Worm (Caenorhabditis elegans) whole organism, L1 larva: ENCODE data around the gene clec-62.

Experiments used
- C16A3.4 ChIP-seq: fragments of 150-350 bp; optimal IDR thresholded peaks from 2 replicates; lab custom pipeline; 2014; ENCODE audit warnings: missing biosample characterization, missing genetic modification characterization
- F16B12.6 ChIP-seq: fragments of 150-350 bp; optimal IDR thresholded peaks from 2 replicates; lab custom pipeline; 2014; ENCODE audit warnings: missing biosample characterization, missing genetic modification characterization
- alr-1 ChIP-seq: fragments of 200-800 bp; sonication (Bioruptor generic); optimal IDR thresholded peaks from 2 replicates; lab custom pipeline; 2018; ENCODE audit warnings: borderline replicate concordance, mild to moderate bottlenecking, missing genetic modification characterization, missing compliant biosample characterization
- aly-2 ChIP-seq: fragments of 150-350 bp; optimal IDR thresholded peaks from 2 replicates; lab custom pipeline; 2014; ENCODE audit warnings: missing biosample characterization, missing genetic modification characterization
- blmp-1 ChIP-seq: fragments of 150-350 bp; optimal IDR thresholded peaks from 2 replicates; lab custom pipeline; 2014; ENCODE audit warnings: missing biosample characterization, missing genetic modification characterization
- ceh-63 ChIP-seq: fragments of 200-800 bp; sonication (Bioruptor generic); optimal IDR thresholded peaks from 2 replicates; lab custom pipeline; 2018; ENCODE audit warnings: mild to moderate bottlenecking, missing genetic modification characterization, missing compliant biosample characterization
- ceh-82 ChIP-seq, 3 experiments: fragments of 150-350 bp in 1 of 3; sonication (generic microtip) in 2 of 3; optimal IDR thresholded peaks; 2 replicates each; lab custom pipeline; 2014 to 2017; ENCODE audit warnings: missing biosample characterization in 3 of 3, missing genetic modification characterization in 3 of 3
- ceh-88 ChIP-seq: fragments of 200-800 bp; sonication (Bioruptor generic); IDR thresholded peaks from 2 replicates; pipeline ENCODE4 v1.3.6; 2022; ENCODE audit warnings: missing genetic modification characterization, missing compliant biosample characterization
- ces-1 ChIP-seq: fragments of 150-350 bp; optimal IDR thresholded peaks from 2 replicates; lab custom pipeline; 2014; ENCODE audit warnings: missing biosample characterization, missing genetic modification reagents, missing genetic modification characterization
- dpl-1 ChIP-seq, 3 experiments: fragments of 150-350 bp in 2 of 3; sonication (generic microtip) in 1 of 3; optimal IDR thresholded peaks; 2 replicates each; lab custom pipeline; 2014 to 2017; ENCODE audit warnings: missing biosample characterization in 3 of 3, missing genetic modification characterization in 3 of 3, missing genetic modification reagents in 3 of 3
- dsc-1 ChIP-seq: sonication (generic microtip); optimal IDR thresholded peaks from 2 replicates; lab custom pipeline; 2016; ENCODE audit warnings: mild to moderate bottlenecking, missing genetic modification characterization, missing compliant biosample characterization
- efl-3 ChIP-seq: fragments of 200-800 bp; sonication (Bioruptor generic); optimal IDR thresholded peaks from 2 replicates; lab custom pipeline; 2018; ENCODE audit warnings: mild to moderate bottlenecking, missing genetic modification characterization, missing compliant biosample characterization
- elt-2 ChIP-seq: sonication (generic microtip); optimal IDR thresholded peaks from 2 replicates; lab custom pipeline; 2016; ENCODE audit warnings: missing genetic modification characterization, mild to moderate bottlenecking, inconsistent platforms, missing compliant biosample characterization, missing genetic modification reagents
- elt-3 ChIP-seq, 6 experiments: fragments of 150-350 bp in 1 of 6; sonication (generic microtip); optimal IDR thresholded peaks; 2 replicates each; lab custom pipeline; 2017 to 2018; ENCODE audit warnings: missing biosample characterization in 6 of 6, missing genetic modification characterization in 6 of 6, inconsistent platforms in 1 of 6
- fkh-10 ChIP-seq: sonication (generic microtip); optimal IDR thresholded peaks from 2 replicates; lab custom pipeline; 2017; ENCODE audit warnings: missing biosample characterization, missing genetic modification reagents, missing genetic modification characterization
- fos-1 ChIP-seq: fragments of 150-350 bp; optimal IDR thresholded peaks from 2 replicates; lab custom pipeline; 2014; ENCODE audit warnings: missing biosample characterization, missing genetic modification characterization
- grh-1 ChIP-seq: fragments of 200-800 bp; sonication (Bioruptor generic); IDR thresholded peaks from 2 replicates; pipeline ENCODE4 v1.3.6; 2022; ENCODE audit warnings: missing genetic modification reagents, missing genetic modification characterization, missing compliant biosample characterization
- hlh-17 ChIP-seq: fragments of 200-800 bp; sonication (Bioruptor generic); optimal IDR thresholded peaks from 2 replicates; lab custom pipeline; 2018; ENCODE audit warnings: missing genetic modification characterization, mild to moderate bottlenecking, missing compliant biosample characterization, moderate library complexity, borderline replicate concordance
- hlh-4 ChIP-seq: sonication (generic microtip); optimal IDR thresholded peaks from 2 replicates; lab custom pipeline; 2016; ENCODE audit warnings: mild to moderate bottlenecking, missing genetic modification characterization, missing compliant biosample characterization
- hpl-2 ChIP-seq: fragments of 150-350 bp; optimal IDR thresholded peaks from 2 replicates; lab custom pipeline; 2014; ENCODE audit warnings: missing biosample characterization, missing genetic modification reagents, missing genetic modification characterization
- isw-1 ChIP-seq: fragments of 200-800 bp; sonication (Bioruptor generic); IDR thresholded peaks from 2 replicates; pipeline ENCODE4 v1.3.6; 2022; ENCODE audit warnings: missing genetic modification characterization, missing compliant biosample characterization
- lin-14 ChIP-seq: fragments of 200-800 bp; sonication (Bioruptor generic); optimal IDR thresholded peaks from 2 replicates; lab custom pipeline; 2018; ENCODE audit warnings: mild to moderate bottlenecking, missing genetic modification characterization, moderate library complexity, missing compliant biosample characterization
- lin-35 ChIP-seq, 2 experiments: fragments of 150-350 bp; optimal IDR thresholded peaks; 2 replicates each; lab custom pipeline; 2014; ENCODE audit warnings: missing biosample characterization in 2 of 2, missing genetic modification characterization in 2 of 2, missing genetic modification reagents in 2 of 2
- lsy-2 ChIP-seq, 2 experiments: fragments of 150-350 bp; optimal IDR thresholded peaks; 2 replicates each; lab custom pipeline; 2014; ENCODE audit warnings: missing biosample characterization in 2 of 2, missing genetic modification characterization in 2 of 2
- mab-9 ChIP-seq: fragments of 200-800 bp; sonication (Bioruptor generic); IDR thresholded peaks from 2 replicates; pipeline ENCODE4 v1.3.6; 2022; ENCODE audit warnings: missing genetic modification reagents, missing genetic modification characterization, missing compliant biosample characterization
- mdl-1 ChIP-seq, 2 experiments: fragments of 150-350 bp; optimal IDR thresholded peaks; 2 replicates each; lab custom pipeline; 2014 to 2017; ENCODE audit warnings: missing biosample characterization in 2 of 2, missing genetic modification characterization in 2 of 2, inconsistent platforms in 1 of 2
- mef-2 ChIP-seq: fragments of 150-350 bp; optimal IDR thresholded peaks from 2 replicates; lab custom pipeline; 2014; ENCODE audit warnings: missing biosample characterization, missing genetic modification characterization
- mep-1 ChIP-seq: fragments of 150-350 bp; optimal IDR thresholded peaks from 2 replicates; lab custom pipeline; 2014; ENCODE audit warnings: missing biosample characterization, missing genetic modification characterization
- nhr-12 ChIP-seq: sonication (generic microtip); optimal IDR thresholded peaks from 2 replicates; lab custom pipeline; 2017; ENCODE audit warnings: missing biosample characterization, missing genetic modification characterization
- nhr-19 ChIP-seq: fragments of 200-800 bp; sonication (Bioruptor generic); conservative IDR thresholded peaks from 2 replicates; pipeline ENCODE4 v1.3.6; 2022; ENCODE audit warnings: missing genetic modification characterization, missing compliant biosample characterization
- nhr-237 ChIP-seq: fragments of 150-350 bp; optimal IDR thresholded peaks from 2 replicates; lab custom pipeline; 2014; ENCODE audit warnings: missing biosample characterization, missing genetic modification characterization
- nhr-71 ChIP-seq: sonication (generic microtip); optimal IDR thresholded peaks from 2 replicates; lab custom pipeline; 2016; ENCODE audit warnings: mild to moderate bottlenecking, missing genetic modification characterization, moderate library complexity, missing compliant biosample characterization
- nhr-77 ChIP-seq: fragments of 150-350 bp; optimal IDR thresholded peaks from 2 replicates; lab custom pipeline; 2014; ENCODE audit warnings: missing biosample characterization, missing genetic modification characterization
- nhr-84 ChIP-seq: sonication (generic microtip); optimal IDR thresholded peaks from 2 replicates; lab custom pipeline; 2017; ENCODE audit warnings: missing biosample characterization, missing genetic modification characterization
- nhr-90 ChIP-seq: sonication (generic microtip); optimal IDR thresholded peaks from 2 replicates; lab custom pipeline; 2016; ENCODE audit warnings: mild to moderate bottlenecking, missing genetic modification characterization, missing compliant biosample characterization; ENCODE audit not compliant: poor library complexity
- pag-3 ChIP-seq: sonication (generic microtip); optimal IDR thresholded peaks from 2 replicates; lab custom pipeline; 2017; ENCODE audit warnings: missing genetic modification characterization, mild to moderate bottlenecking, missing compliant biosample characterization, antibody characterized with exemption, borderline replicate concordance; ENCODE audit not compliant: insufficient read depth
- pax-3 ChIP-seq: fragments of 200-800 bp; sonication (Bioruptor generic); optimal IDR thresholded peaks from 2 replicates; lab custom pipeline; 2018; ENCODE audit warnings: mild to moderate bottlenecking, missing genetic modification characterization, moderate library complexity, missing compliant biosample characterization
- skn-1 ChIP-seq: fragments of 150-350 bp; optimal IDR thresholded peaks from 2 replicates; lab custom pipeline; 2014; ENCODE audit warnings: missing biosample characterization, missing genetic modification characterization
- snu-23 ChIP-seq: sonication (generic microtip); optimal IDR thresholded peaks from 2 replicates; lab custom pipeline; 2016; ENCODE audit warnings: missing genetic modification characterization, missing compliant biosample characterization
- sox-4 ChIP-seq: sonication (generic microtip); optimal IDR thresholded peaks from 2 replicates; lab custom pipeline; 2016; ENCODE audit warnings: missing genetic modification characterization, missing compliant biosample characterization
- sup-37 ChIP-seq: fragments of 200-800 bp; sonication (Bioruptor generic); optimal IDR thresholded peaks from 2 replicates; lab custom pipeline; 2018; ENCODE audit warnings: mild to moderate bottlenecking, missing genetic modification characterization, missing compliant biosample characterization
- swsn-7 ChIP-seq: sonication (generic microtip); optimal IDR thresholded peaks from 2 replicates; lab custom pipeline; 2016; ENCODE audit warnings: missing genetic modification characterization, missing compliant biosample characterization
- tbx-2 ChIP-seq: sonication (generic microtip); optimal IDR thresholded peaks from 2 replicates; lab custom pipeline; 2016; ENCODE audit warnings: missing genetic modification characterization, missing compliant biosample characterization
- tlp-1 ChIP-seq: fragments of 150-350 bp; optimal IDR thresholded peaks from 2 replicates; lab custom pipeline; 2014; ENCODE audit warnings: missing biosample characterization, missing genetic modification characterization
- unc-62 ChIP-seq: fragments of 150-350 bp; optimal IDR thresholded peaks from 2 replicates; lab custom pipeline; 2014; ENCODE audit warnings: missing biosample characterization, missing genetic modification reagents, missing genetic modification characterization
- vab-15 ChIP-seq: sonication (generic microtip); optimal IDR thresholded peaks from 2 replicates; lab custom pipeline; 2017; ENCODE audit warnings: missing genotype, mild to moderate bottlenecking, missing genetic modification characterization, missing compliant biosample characterization
- zag-1 ChIP-seq: fragments of 150-350 bp; optimal IDR thresholded peaks from 2 replicates; lab custom pipeline; 2014; ENCODE audit warnings: missing biosample characterization, missing genetic modification characterization
- zip-4 ChIP-seq: fragments of 200-800 bp; sonication (Bioruptor generic); optimal IDR thresholded peaks from 2 replicates; lab custom pipeline; 2018; ENCODE audit warnings: mild to moderate bottlenecking, missing genetic modification characterization, moderate library complexity, missing compliant biosample characterization
- ztf-11 ChIP-seq, 2 experiments: sonication (generic microtip); optimal IDR thresholded peaks; 2 replicates each; lab custom pipeline; 2016 to 2017; ENCODE audit warnings: missing genetic modification characterization in 2 of 2, missing biosample characterization in 1 of 2, missing compliant biosample characterization in 1 of 2

The clec-62 gene

DNA sequence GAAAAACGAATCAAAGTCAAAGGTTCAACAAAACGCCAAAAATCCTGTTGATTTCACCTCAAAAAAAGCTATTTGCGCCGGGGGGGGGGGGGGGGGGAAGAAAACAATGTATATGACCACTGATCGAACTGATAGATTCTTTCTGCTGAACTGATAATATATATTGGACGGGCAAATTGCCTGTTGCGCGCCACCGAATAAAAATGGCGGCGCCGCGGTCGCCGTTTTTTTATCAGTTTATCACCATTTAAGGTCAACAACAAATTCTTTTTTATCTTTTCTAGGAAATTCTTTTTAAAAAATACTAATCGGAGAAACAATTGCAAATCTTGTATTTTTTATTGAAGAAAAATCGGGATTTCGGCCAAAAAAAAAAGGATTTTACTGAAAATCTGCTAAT, 15.2 kb downstream of the clec-62 start:
- no peak for TF ChIP-seq hlh-17 (GFP tag; lab: Kevin White, UChicago)
- no peak for TF ChIP-seq aly-2 (tag; lab: Kevin White, UChicago)
- TF ChIP-seq lsy-2 (tag; optimal IDR thresholded peaks at IDR 0.05; lab: Kevin White, UChicago): no peak
- no peak for TF ChIP-seq swsn-7 (tag; lab: Kevin White, UChicago)
- peak; percentile 73 for TF ChIP-seq elt-2 (tag; lab: Kevin White, UChicago)
- peak; percentile 20 for TF ChIP-seq blmp-1 (tag; lab: Kevin White, UChicago)
- peak in 1 of 6 experiments; percentile 70 for TF ChIP-seq elt-3 (tag; optimal IDR thresholded peaks at IDR 0.05; lab: Kevin White, UChicago)
- no peak for TF ChIP-seq pag-3 (tag; lab: Kevin White, UChicago)
- TF ChIP-seq nhr-19 (GFP tag; lab: Robert Waterston, UW): 0 out of 2 replicates have a peak, but pooled peaks have one; percentile 8
- TF ChIP-seq sox-4: no peak
- TF ChIP-seq zip-4: no peak
- no peak for TF ChIP-seq zag-1

DNA sequence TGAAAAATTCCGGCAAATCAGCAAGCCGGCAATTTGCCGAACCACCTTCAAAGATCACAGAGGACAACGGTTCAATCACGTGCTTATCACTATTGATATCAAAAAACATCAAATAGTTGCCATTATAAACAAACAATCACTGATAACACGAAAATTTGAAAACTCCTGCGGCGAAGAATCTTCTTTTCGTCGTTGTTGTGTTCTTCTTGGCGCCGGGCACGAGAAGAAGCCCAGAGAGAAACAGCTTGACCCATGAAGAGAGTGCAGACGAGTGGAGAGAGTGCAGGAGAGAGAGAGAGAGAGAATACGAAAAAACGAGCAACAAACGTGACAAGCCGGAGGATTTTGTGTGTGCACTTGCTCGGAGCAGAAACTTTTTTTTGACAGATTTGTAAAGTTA, 16.2 kb downstream of the clec-62 start:
- TF ChIP-seq sup-37: no peak
- TF ChIP-seq lin-35 (GFP tag; optimal IDR thresholded peaks at IDR 0.05; lab: Kevin White, UChicago): peak in 1 of 2 experiments; percentile 48
- TF ChIP-seq swsn-7 (tag; lab: Kevin White, UChicago): peak; percentile 14
- peak in 2 of 3 experiments; percentile 11 to 36 for TF ChIP-seq dpl-1 (GFP tag; optimal IDR thresholded peaks at IDR 0.05; lab: Kevin White, UChicago)
- peak in 1 of 3 experiments; percentile 43 for TF ChIP-seq ceh-82 (tag; optimal IDR thresholded peaks at IDR 0.05; lab: Kevin White, UChicago)
- TF ChIP-seq mep-1 (tag; lab: Kevin White, UChicago): peak; percentile 3
- no peak for TF ChIP-seq fkh-10 (GFP tag; lab: Kevin White, UChicago)
- no peak for TF ChIP-seq isw-1 (GFP tag; lab: Robert Waterston, UW)
- TF ChIP-seq ceh-88 (GFP tag; lab: Robert Waterston, UW): no peak
- no peak for TF ChIP-seq nhr-19 (GFP tag; lab: Robert Waterston, UW)
- no peak for TF ChIP-seq nhr-84
- no peak for TF ChIP-seq alr-1 (tag; lab: Kevin White, UChicago)
- no peak for TF ChIP-seq ces-1
- TF ChIP-seq grh-1 (GFP tag; lab: Robert Waterston, UW): no peak
- no peak for TF ChIP-seq hlh-17 (GFP tag; lab: Kevin White, UChicago)
- peak; percentile 24 for TF ChIP-seq nhr-77 (tag; lab: Kevin White, UChicago)
- TF ChIP-seq hlh-4 (tag; lab: Kevin White, UChicago): no peak
- TF ChIP-seq hpl-2 (GFP tag; lab: Kevin White, UChicago): no peak
- TF ChIP-seq tlp-1 (tag; lab: Kevin White, UChicago): no peak
- TF ChIP-seq mdl-1 (tag; optimal IDR thresholded peaks at IDR 0.05; lab: Kevin White, UChicago): peak in 1 of 2 experiments; percentile 81
- no peak for TF ChIP-seq ceh-63 (GFP tag; lab: Kevin White, UChicago)
- no peak for TF ChIP-seq mab-9 (GFP tag; lab: Robert Waterston, UW)
- TF ChIP-seq lin-14 (GFP tag; lab: Kevin White, UChicago): no peak
- TF ChIP-seq fos-1 (tag; lab: Kevin White, UChicago): no peak
- peak; percentile 88 for TF ChIP-seq elt-2 (tag; lab: Kevin White, UChicago)
- TF ChIP-seq efl-3 (GFP tag; lab: Kevin White, UChicago): no peak
- TF ChIP-seq blmp-1 (tag; lab: Kevin White, UChicago): peak; percentile 18
- TF ChIP-seq nhr-71 (tag; lab: Kevin White, UChicago): peak; percentile 69
- peak; percentile 3 for TF ChIP-seq F16B12.6 (tag; lab: Kevin White, UChicago)
- peak in 1 of 6 experiments; percentile 60 for TF ChIP-seq elt-3 (tag; optimal IDR thresholded peaks at IDR 0.05; lab: Kevin White, UChicago)
- no peak for TF ChIP-seq pax-3 (tag; lab: Kevin White, UChicago)
- no peak for TF ChIP-seq nhr-237 (tag; lab: Kevin White, UChicago)
- TF ChIP-seq tbx-2 (tag; lab: Kevin White, UChicago): peak; percentile 22
- TF ChIP-seq vab-15 (tag; lab: Kevin White, UChicago): no peak
- TF ChIP-seq snu-23 (GFP tag; lab: Kevin White, UChicago): peak; percentile 53
- no peak for TF ChIP-seq dsc-1
- TF ChIP-seq unc-62: no peak
- no peak for TF ChIP-seq nhr-12 (tag; lab: Kevin White, UChicago)
- TF ChIP-seq C16A3.4 (tag; lab: Kevin White, UChicago): no peak
- TF ChIP-seq mef-2 (tag; lab: Kevin White, UChicago): no peak
- TF ChIP-seq nhr-90 (tag; lab: Kevin White, UChicago): peak; percentile 39
- peak; percentile 4 to 26 for TF ChIP-seq lsy-2 (tag; optimal IDR thresholded peaks at IDR 0.05; lab: Kevin White, UChicago)
- no peak for TF ChIP-seq ztf-11 (tag; optimal IDR thresholded peaks at IDR 0.05; lab: Kevin White, UChicago)
- no peak for TF ChIP-seq zag-1
- TF ChIP-seq skn-1 (tag; lab: Kevin White, UChicago): no peak
